Fruit fly (Drosophila melanogaster) whole organism, embryonic: ENCODE data around the gene Rab18.

Experiments
- B-H2 ChIP-seq: fragments of 200-800 bp; sonication (Bioruptor generic); optimal IDR thresholded peaks from 2 replicates; lab custom pipeline; 2018; ENCODE audit warnings: missing biosample characterization, mild to moderate bottlenecking, missing genetic modification characterization
- Bgb ChIP-seq: fragments of 200-800 bp; sonication (Bioruptor generic); IDR thresholded peaks from 2 replicates; pipeline ENCODE4 v1.3.6; 2022; ENCODE audit warnings: missing biosample characterization, missing genetic modification characterization; ENCODE audit not compliant: partially characterized antibody
- Blimp-1 ChIP-seq: fragments of 200-800 bp; sonication (Bioruptor generic); optimal IDR thresholded peaks from 3 replicates; lab custom pipeline; 2018; ENCODE audit warnings: missing biosample characterization, missing genetic modification characterization, mild to moderate bottlenecking, moderate library complexity, missing genetic modification reagents
- CG10274 ChIP-seq: fragments of 200-800 bp; sonication (Bioruptor generic); optimal IDR thresholded peaks from 3 replicates; lab custom pipeline; 2017; ENCODE audit warnings: missing biosample characterization, mild to moderate bottlenecking, missing genetic modification characterization
- CG10543 ChIP-seq: fragments of 200-800 bp; sonication (Bioruptor generic); optimal IDR thresholded peaks from 3 replicates; lab custom pipeline; 2017; ENCODE audit warnings: missing biosample characterization, mild to moderate bottlenecking, missing genetic modification characterization, moderate library complexity
- CG12299 ChIP-seq: fragments of 200-800 bp; sonication (Bioruptor generic); optimal IDR thresholded peaks from 2 replicates; lab custom pipeline; 2018; ENCODE audit warnings: missing biosample characterization, mild to moderate bottlenecking, missing genetic modification characterization
- CG12659 ChIP-seq: fragments of 200-800 bp; sonication (Bioruptor generic); optimal IDR thresholded peaks from 3 replicates; lab custom pipeline; 2017; ENCODE audit warnings: mild to moderate bottlenecking, missing biosample characterization, missing genetic modification reagents, missing genetic modification characterization
- CG13894 ChIP-seq: fragments of 200-800 bp; sonication (Bioruptor generic); optimal IDR thresholded peaks from 3 replicates; lab custom pipeline; 2018; ENCODE audit warnings: missing biosample characterization, mild to moderate bottlenecking, missing genetic modification characterization, moderate library complexity
- CG14014 ChIP-seq: fragments of 200-800 bp; sonication (Bioruptor generic); IDR thresholded peaks from 2 replicates; pipeline ENCODE4 v1.3.6; 2022; ENCODE audit warnings: missing biosample characterization, missing genetic modification characterization
- CG14050 ChIP-seq: fragments of 200-800 bp; sonication (Bioruptor generic); IDR thresholded peaks from 3 replicates; pipeline ENCODE4 v1.3.6; 2022; ENCODE audit warnings: missing biosample characterization, missing genetic modification characterization
- CG1603 ChIP-seq: fragments of 200-800 bp; sonication (Bioruptor generic); optimal IDR thresholded peaks from 2 replicates; lab custom pipeline; 2019; ENCODE audit warnings: missing biosample characterization, mild to moderate bottlenecking, missing genetic modification characterization, moderate library complexity
- CG1647 ChIP-seq: fragments of 200-800 bp; sonication (Bioruptor generic); optimal IDR thresholded peaks from 3 replicates; lab custom pipeline; 2016; ENCODE audit warnings: missing biosample characterization, missing genetic modification characterization
- CG16813 ChIP-seq: fragments of 200-800 bp; sonication (Bioruptor generic); IDR thresholded peaks from 3 replicates; pipeline ENCODE4 v1.3.6; 2022; ENCODE audit warnings: missing biosample characterization, missing genetic modification characterization; ENCODE audit not compliant: partially characterized antibody
- CG17186 ChIP-seq: fragments of 200-800 bp; sonication (Bioruptor generic); optimal IDR thresholded peaks from 3 replicates; lab custom pipeline; 2017; ENCODE audit warnings: missing biosample characterization, missing genetic modification reagents, missing genetic modification characterization
- CG17385 ChIP-seq: fragments of 200-800 bp; sonication (Bioruptor generic); optimal IDR thresholded peaks from 3 replicates; lab custom pipeline; 2018; ENCODE audit warnings: missing biosample characterization, mild to moderate bottlenecking, missing genetic modification characterization
- CG31224 ChIP-seq: fragments of 200-800 bp; sonication (Bioruptor generic); IDR thresholded peaks from 2 replicates; pipeline ENCODE4 v1.3.6; 2022; ENCODE audit warnings: missing biosample characterization, missing genetic modification characterization
- CG6765 ChIP-seq: fragments of 200-800 bp; sonication (Bioruptor generic); optimal IDR thresholded peaks from 3 replicates; lab custom pipeline; 2017; ENCODE audit warnings: missing biosample characterization, mild to moderate bottlenecking, missing genetic modification characterization
- CG6791 ChIP-seq: fragments of 200-800 bp; sonication (Bioruptor generic); IDR thresholded peaks from 3 replicates; pipeline ENCODE4 v1.3.6; 2022; ENCODE audit warnings: missing biosample characterization, missing genetic modification characterization; ENCODE audit not compliant: partially characterized antibody
- CG6813 ChIP-seq: fragments of 200-800 bp; sonication (Bioruptor generic); optimal IDR thresholded peaks from 2 replicates; lab custom pipeline; 2017; ENCODE audit warnings: missing biosample characterization, missing genetic modification characterization, mild to moderate bottlenecking, moderate library complexity, missing genetic modification reagents
- CG7271 ChIP-seq: fragments of 200-800 bp; sonication (Bioruptor generic); optimal IDR thresholded peaks from 2 replicates; lab custom pipeline; 2018; ENCODE audit warnings: missing biosample characterization, mild to moderate bottlenecking, missing genetic modification characterization, moderate library complexity
- CG7987 ChIP-seq: fragments of 200-800 bp; sonication (Bioruptor generic); optimal IDR thresholded peaks from 2 replicates; lab custom pipeline; 2018; ENCODE audit warnings: missing biosample characterization, mild to moderate bottlenecking, missing genetic modification characterization, moderate library complexity
- CG8290 ChIP-seq, 3 experiments: fragments of 200-800 bp; sonication (Bioruptor generic); optimal IDR thresholded peaks; 2 replicates each; lab custom pipeline; 2016 to 2019; ENCODE audit warnings: missing biosample characterization in 3 of 3, missing genetic modification characterization in 3 of 3, mild to moderate bottlenecking in 2 of 3, moderate library complexity in 1 of 3
- CG8765 ChIP-seq: fragments of 200-800 bp; sonication (Bioruptor generic); IDR thresholded peaks from 2 replicates; pipeline ENCODE4 v1.3.6; 2022; ENCODE audit warnings: missing biosample characterization, missing genetic modification characterization
- CHES-1-like ChIP-seq: fragments of 200-800 bp; sonication (Bioruptor generic); optimal IDR thresholded peaks from 2 replicates; lab custom pipeline; 2016; ENCODE audit warnings: missing biosample characterization, missing genetic modification characterization
- ERR ChIP-seq: fragments of 200-800 bp; sonication (Bioruptor generic); optimal IDR thresholded peaks from 2 replicates; lab custom pipeline; 2016; ENCODE audit warnings: missing biosample characterization, missing genetic modification characterization
- Gsc ChIP-seq: fragments of 200-800 bp; sonication (Bioruptor generic); IDR thresholded peaks from 2 replicates; pipeline ENCODE4 v1.3.6; 2022; ENCODE audit warnings: missing biosample characterization, missing genetic modification characterization
- Hr3 ChIP-seq: fragments of 200-800 bp; sonication (Bioruptor generic); optimal IDR thresholded peaks from 3 replicates; lab custom pipeline; 2016; ENCODE audit warnings: missing biosample characterization, missing genetic modification characterization
- MESR4 ChIP-seq: fragments of 200-800 bp; sonication (Bioruptor generic); optimal IDR thresholded peaks from 2 replicates; lab custom pipeline; 2018; ENCODE audit warnings: missing biosample characterization, mild to moderate bottlenecking, missing genetic modification characterization, moderate library complexity
- Max ChIP-seq: fragments of 200-800 bp; sonication (Bioruptor generic); optimal IDR thresholded peaks from 2 replicates; lab custom pipeline; 2016; ENCODE audit warnings: missing biosample characterization, mild to moderate bottlenecking, missing genetic modification characterization
- NC2β ChIP-seq: fragments of 200-800 bp; sonication (Bioruptor generic); optimal IDR thresholded peaks from 2 replicates; lab custom pipeline; 2016; ENCODE audit warnings: missing biosample characterization, missing genetic modification characterization
- NK7.1 ChIP-seq: fragments of 200-800 bp; sonication (Bioruptor generic); optimal IDR thresholded peaks from 3 replicates; lab custom pipeline; 2016; ENCODE audit warnings: missing biosample characterization, missing genetic modification characterization
- Trl ChIP-seq, 3 experiments: fragments of >200 bp in 2 of 3; fragments of 200-800 bp in 1 of 3; sonication (Bioruptor generic) in 1 of 3; optimal IDR thresholded peaks; 2 replicates in 1 of 3; 3 replicates in 2 of 3; lab custom pipeline; 2016 to 2017; ENCODE audit warnings: missing biosample characterization in 1 of 3, missing genetic modification characterization in 1 of 3
- Usf ChIP-seq: fragments of 200-800 bp; sonication (Bioruptor generic); optimal IDR thresholded peaks from 2 replicates; lab custom pipeline; 2017; ENCODE audit warnings: missing genotype, missing biosample characterization, missing genetic modification characterization
- Xbp1 ChIP-seq: fragments of 200-800 bp; sonication (Bioruptor generic); optimal IDR thresholded peaks from 3 replicates; lab custom pipeline; 2016; ENCODE audit warnings: missing biosample characterization, mild to moderate bottlenecking, missing genetic modification characterization
- ase ChIP-seq: fragments of 200-800 bp; sonication (Bioruptor generic); IDR thresholded peaks from 3 replicates; pipeline ENCODE4 v1.3.6; 2022; ENCODE audit warnings: missing biosample characterization, missing genetic modification characterization
- bsh ChIP-seq, 2 experiments: fragments of 200-800 bp; sonication (Bioruptor generic); optimal IDR thresholded peaks; 2 replicates each; lab custom pipeline; 2017 to 2018; ENCODE audit warnings: mild to moderate bottlenecking in 2 of 2, missing biosample characterization in 2 of 2, missing genetic modification characterization in 2 of 2, moderate library complexity in 1 of 2
- chif ChIP-seq, 2 experiments: fragments of 200-800 bp; sonication (Bioruptor generic); optimal IDR thresholded peaks; 3 replicates each; lab custom pipeline; 2016; ENCODE audit warnings: missing biosample characterization in 2 of 2, missing genetic modification characterization in 2 of 2
- dan ChIP-seq: fragments of 200-800 bp; sonication (Bioruptor generic); IDR thresholded peaks from 2 replicates; pipeline ENCODE4 v1.3.6; 2022; ENCODE audit warnings: missing biosample characterization, missing genetic modification characterization
- dati ChIP-seq: fragments of 200-800 bp; sonication (Bioruptor generic); IDR thresholded peaks from 2 replicates; pipeline ENCODE4 v1.3.6; 2022; ENCODE audit warnings: missing biosample characterization, missing genetic modification characterization
- ind ChIP-seq: fragments of 200-800 bp; sonication (Bioruptor generic); optimal IDR thresholded peaks from 3 replicates; lab custom pipeline; 2016; ENCODE audit warnings: missing biosample characterization, missing genetic modification characterization
- jumu ChIP-seq: fragments of 200-800 bp; sonication (Bioruptor generic); optimal IDR thresholded peaks from 3 replicates; lab custom pipeline; 2016; ENCODE audit warnings: missing biosample characterization, missing genetic modification characterization
- lilli ChIP-seq: fragments of 200-800 bp; sonication (Bioruptor generic); optimal IDR thresholded peaks from 3 replicates; lab custom pipeline; 2016; ENCODE audit warnings: missing biosample characterization, missing genetic modification characterization
- lola ChIP-seq, 3 experiments: fragments of >200 bp in 2 of 3; fragments of 200-800 bp in 1 of 3; sonication (Bioruptor generic) in 1 of 3; optimal IDR thresholded peaks; 2 replicates each; lab custom pipeline; 2017 to 2019; ENCODE audit warnings: missing biosample characterization in 3 of 3, missing genetic modification characterization in 3 of 3, mild to moderate bottlenecking in 1 of 3, moderate library complexity in 1 of 3
- p53 ChIP-seq: fragments of 200-800 bp; sonication (Bioruptor generic); optimal IDR thresholded peaks from 2 replicates; lab custom pipeline; 2016; ENCODE audit warnings: missing biosample characterization, missing genetic modification characterization
- pfk ChIP-seq: fragments of 200-800 bp; sonication (Bioruptor generic); optimal IDR thresholded peaks from 2 replicates; lab custom pipeline; 2018; ENCODE audit warnings: missing biosample characterization, mild to moderate bottlenecking, missing genetic modification characterization, moderate library complexity
- pho ChIP-seq: fragments of 200-800 bp; sonication (Bioruptor generic); optimal IDR thresholded peaks from 2 replicates; lab custom pipeline; 2016; ENCODE audit warnings: missing biosample characterization, missing genetic modification characterization
- slbo ChIP-seq: fragments of 200-800 bp; sonication (Bioruptor generic); IDR thresholded peaks from 2 replicates; pipeline ENCODE4 v1.3.6; 2022; ENCODE audit warnings: missing biosample characterization, missing genetic modification characterization
- so ChIP-seq: fragments of 200-800 bp; sonication (Bioruptor generic); IDR thresholded peaks from 3 replicates; pipeline ENCODE4 v1.3.6; 2022; ENCODE audit warnings: missing biosample characterization, missing genetic modification characterization
- toy ChIP-seq: fragments of 200-800 bp; sonication (Bioruptor generic); IDR thresholded peaks from 2 replicates; pipeline ENCODE4 v1.3.6; 2022; ENCODE audit warnings: missing biosample characterization, missing genetic modification characterization

Rab18 gene

DNA sequence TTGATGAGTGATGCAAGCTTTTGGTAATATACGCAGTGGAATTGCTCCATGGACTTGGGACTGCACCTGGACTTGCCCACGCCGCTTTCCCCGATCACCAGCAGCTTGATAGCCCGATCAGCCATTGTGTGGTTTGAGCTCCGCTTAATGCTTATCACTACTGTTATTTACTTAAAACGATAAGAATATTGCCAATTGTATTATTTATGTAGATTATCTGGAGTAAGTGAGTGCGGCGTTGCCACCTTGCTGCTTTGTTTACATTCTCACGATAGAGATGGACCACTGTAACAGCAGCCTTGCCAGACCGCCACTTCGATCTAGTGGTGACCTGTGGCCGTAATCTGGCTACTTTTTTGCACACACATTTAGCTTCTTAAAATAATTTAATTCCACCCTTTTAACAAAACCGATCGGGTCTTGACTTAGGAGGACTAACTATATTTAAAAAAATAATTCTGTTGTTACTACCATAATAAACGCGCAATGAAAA, at the start of gene Rab18 (continued):
- TF ChIP-seq CG12659 (GFP tag; lab: Kevin White, UChicago) (no peak), ase (GFP tag; lab: Robert Waterston, UW) (0 out of 3 replicates have a peak, but pooled peaks have one; percentile 19), Xbp1 (GFP tag; lab: Kevin White, UChicago) (peak; percentile 59), CG6765 (GFP tag; lab: Kevin White, UChicago) (no peak), Gsc (GFP tag; lab: Robert Waterston, UW) (no peak), CG12299 (tag; lab: Kevin White, UChicago) (no peak), CHES-1-like (peak; percentile 37), Blimp-1 (no peak), pho (GFP tag; lab: Kevin White, UChicago) (no peak), CG31224 (no peak), CG14050 (GFP tag; lab: Robert Waterston, UW) (no peak), CG13894 (tag; lab: Kevin White, UChicago) (no peak), CG14014 (no peak), dan (GFP tag; lab: Robert Waterston, UW) (no peak), Trl (optimal IDR thresholded peaks at IDR 0.05; lab: Kevin White, UChicago) (no peak), Trl (GFP tag; optimal IDR thresholded peaks at IDR 0.05; lab: Kevin White, UChicago) (peak; percentile 43), NK7.1 (GFP tag; lab: Kevin White, UChicago) (no peak), dati (GFP tag; lab: Robert Waterston, UW) (no peak), CG10543 (no peak), Usf (GFP tag; lab: Kevin White, UChicago) (no peak), Bgb (GFP tag; lab: Robert Waterston, UW) (peak; percentile 60; the same call in 1 of the 2 replicates), slbo (GFP tag; lab: Robert Waterston, UW) (peak; percentile 77), p53 (GFP tag; lab: Kevin White, UChicago) (no peak), CG8765 (GFP tag; lab: Robert Waterston, UW) (0 out of 2 replicates have a peak, but pooled peaks have one; percentile 21), CG17385 (GFP tag; lab: Kevin White, UChicago) (no peak), CG10274 (GFP tag; lab: Kevin White, UChicago) (no peak), bsh (GFP tag; optimal IDR thresholded peaks at IDR 0.05; lab: Kevin White, UChicago) (no peak), pfk (GFP tag; lab: Kevin White, UChicago) (no peak), lola (GFP tag; optimal IDR thresholded peaks at IDR 0.05; lab: Kevin White, UChicago) (no peak), CG1647 (peak; percentile 26), toy (GFP tag; lab: Robert Waterston, UW) (no peak), CG16813 (GFP tag; lab: Robert Waterston, UW) (peak; percentile 65), lilli (GFP tag; lab: Kevin White, UChicago) (peak; percentile 42), so (GFP tag; lab: Robert Waterston, UW) (no peak), CG7271 (tag; lab: Kevin White, UChicago) (no peak), CG6813 (no peak), CG1603 (tag; lab: Kevin White, UChicago) (peak; percentile 49), ind (GFP tag; lab: Kevin White, UChicago) (peak; percentile 36), NC2β (GFP tag; lab: Kevin White, UChicago) (no peak), Hr3 (peak; percentile 33), MESR4 (peak; percentile 83), Max (GFP tag; lab: Kevin White, UChicago) (no peak), CG8290 (GFP tag; optimal IDR thresholded peaks at IDR 0.05; lab: Kevin White, UChicago) (no peak), CG8290 (tag; optimal IDR thresholded peaks at IDR 0.05; lab: Kevin White, UChicago) (peak in 1 of 2 experiments; percentile 63), jumu (no peak), CG7987 (GFP tag; lab: Kevin White, UChicago) (no peak), CG17186 (GFP tag; lab: Kevin White, UChicago) (no peak), ERR (GFP tag; lab: Kevin White, UChicago) (no peak), chif (GFP tag; optimal IDR thresholded peaks at IDR 0.05; lab: Kevin White, UChicago) (peak in 1 of 2 experiments; percentile 26), B-H2 (GFP tag; lab: Kevin White, UChicago) (no peak), CG6791 (GFP tag; lab: Robert Waterston, UW) (peak; percentile 69)
